Worm (Caenorhabditis elegans): Measurements from ENCODE around the gene F44E2.4.

F44E2.4 gene

ce11 chrIII:8801864-8802818 is 36.1 kb downstream of the F44E2.4 start (continued):
- TF ChIP-seq K11D2.4 (GFP tag; IDR thresholded peaks at IDR 0.05): peak; percentile 74; the same call in 1 of the 2 replicates
- peak; percentile 48 for TF ChIP-seq snpc-1.3 (tag; optimal IDR thresholded peaks at IDR 0.05; ENCODE audit: insufficient read depth)
- peak; percentile 99 for TF ChIP-seq nhr-80 (tag; optimal IDR thresholded peaks at IDR 0.05)
- no peak for TF ChIP-seq sea-2 (GFP tag; IDR thresholded peaks at IDR 0.05)
- TF ChIP-seq F52B5.7 (tag; optimal IDR thresholded peaks at IDR 0.05): no peak
- peak; percentile 94 for TF ChIP-seq chd-7 (tag; optimal IDR thresholded peaks at IDR 0.05)
- TF ChIP-seq F57C9.4 (tag; optimal IDR thresholded peaks at IDR 0.05): no peak
- TF ChIP-seq snpc-4 (GFP tag; optimal IDR thresholded peaks at IDR 0.05): no peak
- peak; percentile 49 to 76 (median 74) for TF ChIP-seq snpc-4 (tag; optimal IDR thresholded peaks at IDR 0.05)
- TF ChIP-seq F33H1.4 (GFP tag; IDR thresholded peaks at IDR 0.05): peak; percentile 35; the same call in 1 of the 2 replicates
- no peak for TF ChIP-seq dpff-1 (tag; optimal IDR thresholded peaks at IDR 0.05)
- TF ChIP-seq let-607 (tag; optimal IDR thresholded peaks at IDR 0.05): peak; percentile 87 to 92
- TF ChIP-seq snpc-3.4 (tag; optimal IDR thresholded peaks at IDR 0.05): peak; percentile 53
- peak; percentile 33; the same call in 1 of the 2 replicates for TF ChIP-seq rcor-1 (GFP tag; IDR thresholded peaks at IDR 0.05)
- peak; percentile 80 for TF ChIP-seq tlf-1 (GFP tag; optimal IDR thresholded peaks at IDR 0.05)
- TF ChIP-seq ztf-18 (tag; optimal IDR thresholded peaks at IDR 0.05): peak; percentile 77
- TF ChIP-seq atf-7 (tag; optimal IDR thresholded peaks at IDR 0.05): peak; percentile 98
- peak; percentile 80 for TF ChIP-seq F23B12.7 (tag; optimal IDR thresholded peaks at IDR 0.05; ENCODE audit: insufficient read depth)
- TF ChIP-seq Y53G8AR.9 (GFP tag; conservative IDR thresholded peaks at IDR 0.05): 0 out of 2 replicates have a peak, but pooled peaks have one; percentile 72
- peak; percentile 91 for TF ChIP-seq hmg-1.2 (GFP tag; IDR thresholded peaks at IDR 0.05)
- TF ChIP-seq ztf-26 (tag; optimal IDR thresholded peaks at IDR 0.05): peak; percentile 84
- TF ChIP-seq Y79H2A.3 (GFP tag; conservative IDR thresholded peaks at IDR 0.05): no peak
- TF ChIP-seq aptf-2 (GFP tag; conservative IDR thresholded peaks at IDR 0.05): no peak
- TF ChIP-seq ceh-27 (GFP tag; optimal IDR thresholded peaks at IDR 0.05): peak; percentile 90
- TF ChIP-seq hsf-1 (GFP tag; IDR thresholded peaks at IDR 0.05): no peak
- 0 out of 2 replicates have a peak, but pooled peaks have one; percentile 21 for TF ChIP-seq Y56A3A.18 (GFP tag; IDR thresholded peaks at IDR 0.05)
- no peak for TF ChIP-seq rpc-1 (optimal IDR thresholded peaks at IDR 0.05)
- TF ChIP-seq rpc-1 (tag; optimal IDR thresholded peaks at IDR 0.05): no peak

ce11 chrIII:8801352-8801863 is 36.8 kb downstream of the F44E2.4 start:
- TF ChIP-seq die-1 (tag; optimal IDR thresholded peaks at IDR 0.05) (peak; percentile 19), ekl-4 (GFP tag; IDR thresholded peaks at IDR 0.05) (no peak)

- TF ChIP-seq nhr-27 (tag; optimal IDR thresholded peaks at IDR 0.05) (no peak), lsy-27 (tag; optimal IDR thresholded peaks at IDR 0.05; ENCODE audit: borderline replicate concordance, insufficient read depth) (no peak), bed-1 (GFP tag; IDR thresholded peaks at IDR 0.05) (no peak), nhr-90 (tag; optimal IDR thresholded peaks at IDR 0.05) (no peak), F49E8.2 (tag; optimal IDR thresholded peaks at IDR 0.05; ENCODE audit: insufficient read depth) (no peak), C17E4.6 (GFP tag; IDR thresholded peaks at IDR 0.05) (no peak), F23B12.7 (tag; optimal IDR thresholded peaks at IDR 0.05; ENCODE audit: insufficient read depth) (no peak), rec-8 (tag; optimal IDR thresholded peaks at IDR 0.05) (no peak)
Observed at ce11 chrIII:8800796-8801083, 37.5 kb downstream of the F44E2.4 start.
